Worm (Caenorhabditis elegans): ENCODE results near the gene F10E7.2.

DNA sequence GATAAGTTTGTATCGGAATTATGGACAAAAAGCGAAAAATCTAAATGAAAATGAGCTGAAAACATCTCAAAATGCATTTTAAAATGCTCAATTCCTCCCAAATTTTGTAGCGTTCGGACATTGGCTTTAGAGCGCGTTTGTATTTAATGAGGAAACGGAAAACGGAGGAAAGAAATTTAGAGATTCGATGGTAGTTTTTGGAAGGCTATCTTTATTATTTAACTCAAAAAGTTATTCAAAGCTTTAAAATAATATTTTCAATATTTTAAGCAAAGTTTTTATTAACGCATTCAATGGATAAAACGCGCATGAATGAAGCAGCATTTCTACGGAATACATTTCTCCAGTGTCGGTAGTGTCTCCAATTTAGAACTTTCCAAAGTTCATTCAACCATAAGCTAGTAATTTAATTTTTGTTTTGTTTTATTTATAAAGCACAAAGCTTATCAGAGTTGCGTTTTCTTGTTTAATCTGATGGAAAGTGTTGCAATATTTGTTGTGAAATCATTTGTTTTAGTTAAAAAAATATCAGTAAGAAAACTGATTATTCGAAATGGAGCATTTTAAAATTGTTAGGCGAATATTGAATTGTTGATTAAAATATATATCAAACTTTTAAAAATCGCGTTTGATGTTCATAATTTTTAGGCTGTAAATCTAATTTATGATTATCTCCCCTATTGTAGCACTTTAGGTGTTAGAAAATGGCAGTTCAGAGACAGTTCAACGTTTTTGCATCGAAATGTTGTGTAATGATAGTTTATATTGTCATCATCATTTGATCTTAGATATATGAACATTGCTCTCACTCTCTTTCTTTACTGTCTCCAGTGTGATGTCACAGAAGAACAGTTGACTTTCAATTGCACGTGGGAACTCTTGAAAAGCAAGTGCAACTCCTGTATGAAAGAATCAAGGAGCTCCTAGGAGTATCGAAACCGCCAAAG lies 49.2 kb upstream of the F10E7.2 start:
- no peak for TF ChIP-seq ama-1 (optimal IDR thresholded peaks at IDR 0.05)
- TF ChIP-seq hmg-4 (GFP tag; optimal IDR thresholded peaks at IDR 0.05): no peak

Data from whole organism, early embryonic.